Worm (Caenorhabditis elegans): ENCODE measurements around the gene cox-15.

The cox-15 gene

ce11 chrII:11281177-11281576 is 46.4 kb upstream of the cox-15 start:
- TF ChIP-seq nhr-27 (tag; optimal IDR thresholded peaks at IDR 0.05) (no peak), ceh-27 (GFP tag; optimal IDR thresholded peaks at IDR 0.05) (no peak), snpc-1.1 (tag; optimal IDR thresholded peaks at IDR 0.05; ENCODE audit: insufficient read depth) (no peak), ceh-79 (tag; optimal IDR thresholded peaks at IDR 0.05) (no peak), B0019.2 (GFP tag; conservative IDR thresholded peaks at IDR 0.05) (no peak), athp-1 (tag; optimal IDR thresholded peaks at IDR 0.05) (no peak), nhr-80 (tag; optimal IDR thresholded peaks at IDR 0.05) (no peak), mxl-1 (tag; optimal IDR thresholded peaks at IDR 0.05) (no peak), aptf-2 (GFP tag; conservative IDR thresholded peaks at IDR 0.05) (no peak), madf-3 (GFP tag; IDR thresholded peaks at IDR 0.05) (no peak), F49E8.2 (tag; optimal IDR thresholded peaks at IDR 0.05; ENCODE audit: insufficient read depth) (no peak)

ce11 chrII:11279971-11280370 is 45.2 kb upstream of the cox-15 start:
- TF ChIP-seq nfyb-1 (GFP tag; IDR thresholded peaks at IDR 0.05), result peak; percentile 72
- no peak for TF ChIP-seq hlh-26 (GFP tag; conservative IDR thresholded peaks at IDR 0.05)
- TF ChIP-seq zfh-2 (GFP tag; conservative IDR thresholded peaks at IDR 0.05), result 0 out of 2 replicates have a peak, but pooled peaks have one; percentile 17
- TF ChIP-seq nfya-1 (tag; optimal IDR thresholded peaks at IDR 0.05; ENCODE audit: borderline replicate concordance, insufficient read depth), result no peak

- TF ChIP-seq mel-28 (tag; optimal IDR thresholded peaks at IDR 0.05; ENCODE audit: borderline replicate concordance), result no peak
- TF ChIP-seq egrh-3 (GFP tag; IDR thresholded peaks at IDR 0.05), result no peak
- no peak for TF ChIP-seq ztf-3 (GFP tag; optimal IDR thresholded peaks at IDR 0.05)
- TF ChIP-seq lsl-1 (GFP tag; optimal IDR thresholded peaks at IDR 0.05), result no peak
- TF ChIP-seq lir-1 (GFP tag; conservative IDR thresholded peaks at IDR 0.05), result no peak
- no peak for TF ChIP-seq D2030.7 (GFP tag; IDR thresholded peaks at IDR 0.05)
- TF ChIP-seq ceh-40 (GFP tag; IDR thresholded peaks at IDR 0.05), result no peak
- TF ChIP-seq ceh-79 (tag; optimal IDR thresholded peaks at IDR 0.05), result no peak
- no peak for TF ChIP-seq B0019.2 (GFP tag; conservative IDR thresholded peaks at IDR 0.05)
- no peak for TF ChIP-seq nfyb-1 (GFP tag; IDR thresholded peaks at IDR 0.05)
- no peak for TF ChIP-seq let-526 (GFP tag; IDR thresholded peaks at IDR 0.05)
- no peak for TF ChIP-seq ztf-25 (GFP tag; IDR thresholded peaks at IDR 0.05)
These were observed 42.1 kb upstream of the cox-15 start for ce11 chrII:11276879-11277278.

ce11 chrII:11275484-11275883 is 40.7 kb upstream of the cox-15 start:
- TF ChIP-seq nfyb-1 (GFP tag; IDR thresholded peaks at IDR 0.05) (no peak), Y56A3A.18 (GFP tag; IDR thresholded peaks at IDR 0.05) (no peak), F55B11.4 (tag; optimal IDR thresholded peaks at IDR 0.05; ENCODE audit: borderline replicate concordance, insufficient read depth) (no peak), let-607 (tag; optimal IDR thresholded peaks at IDR 0.05) (no peak), egl-44 (GFP tag; IDR thresholded peaks at IDR 0.05) (no peak), Y95B8A.8 (GFP tag; IDR thresholded peaks at IDR 0.05) (no peak), cebp-2 (GFP tag; IDR thresholded peaks at IDR 0.05) (no peak), nhr-27 (tag; optimal IDR thresholded peaks at IDR 0.05) (no peak), fkh-3 (tag; optimal IDR thresholded peaks at IDR 0.05) (no peak), F52B5.7 (tag; optimal IDR thresholded peaks at IDR 0.05) (no peak), snpc-1.3 (tag; optimal IDR thresholded peaks at IDR 0.05; ENCODE audit: insufficient read depth) (no peak), pbrm-1 (GFP tag; IDR thresholded peaks at IDR 0.05) (no peak), nhr-90 (tag; optimal IDR thresholded peaks at IDR 0.05) (no peak)
